Fruit fly (Drosophila melanogaster): ENCODE data around the gene Edem1.
A peak's percentile ranks its signal among the peaks of the same experiment; 100 is the strongest.

Edem1 gene

dm6 chrX:1947178-1947872 lies 38.7 kb upstream of the Edem1 start (continued):
- peak; percentile 57 for TF ChIP-seq CG9797 (GFP tag; optimal IDR thresholded peaks at IDR 0.05)
- TF ChIP-seq Awh (GFP tag; IDR thresholded peaks at IDR 0.05): peak; percentile 98
- no peak for TF ChIP-seq zf30C (GFP tag; optimal IDR thresholded peaks at IDR 0.05)
- TF ChIP-seq CG17186 (GFP tag; optimal IDR thresholded peaks at IDR 0.05): peak; percentile 94
- peak; percentile 92 for TF ChIP-seq CG14050 (GFP tag; IDR thresholded peaks at IDR 0.05)
- TF ChIP-seq CG1647 (GFP tag; optimal IDR thresholded peaks at IDR 0.05): peak; percentile 88
- TF ChIP-seq Bgb (GFP tag; IDR thresholded peaks at IDR 0.05; ENCODE audit: partially characterized antibody): no peak
- TF ChIP-seq CG12769 (tag; optimal IDR thresholded peaks at IDR 0.05): peak; percentile 95
- peak; percentile 95 for TF ChIP-seq slp2 (GFP tag; optimal IDR thresholded peaks at IDR 0.05)
- TF ChIP-seq danr (GFP tag; IDR thresholded peaks at IDR 0.05): peak; percentile 75
- TF ChIP-seq Meics (GFP tag; optimal IDR thresholded peaks at IDR 0.05): peak; percentile 84
- TF ChIP-seq CG30431 (GFP tag; optimal IDR thresholded peaks at IDR 0.05): peak; percentile 97
- TF ChIP-seq MBD-R2 (GFP tag; IDR thresholded peaks at IDR 0.05): peak; percentile 64; the same call in 1 of the 2 replicates
- peak in 1 of 2 experiments; percentile 95 for TF ChIP-seq Pdp1 (GFP tag; optimal IDR thresholded peaks at IDR 0.05)
- peak; percentile 73 for TF ChIP-seq Myb (GFP tag; optimal IDR thresholded peaks at IDR 0.05)
- peak; percentile 41 for TF ChIP-seq GATAe (GFP tag; conservative IDR thresholded peaks at IDR 0.05)
- TF ChIP-seq CG30020 (tag; optimal IDR thresholded peaks at IDR 0.05): peak; percentile 82
- peak; percentile 95 for TF ChIP-seq nerfin-1 (tag; optimal IDR thresholded peaks at IDR 0.05)
- peak; percentile 96 for TF ChIP-seq Lhr (GFP tag; optimal IDR thresholded peaks at IDR 0.05)
- no peak for TF ChIP-seq Dfd (GFP tag; optimal IDR thresholded peaks at IDR 0.05)
- peak; percentile 85; the same call in 2 of the 3 replicates for TF ChIP-seq C15 (GFP tag; IDR thresholded peaks at IDR 0.05)
- TF ChIP-seq CG8281 (tag; optimal IDR thresholded peaks at IDR 0.05): peak; percentile 85
- TF ChIP-seq HLH4C (GFP tag; IDR thresholded peaks at IDR 0.05; ENCODE audit: partially characterized antibody): no peak
- TF ChIP-seq CG17359 (tag; optimal IDR thresholded peaks at IDR 0.05): peak; percentile 98
- TF ChIP-seq CG7987 (GFP tag; optimal IDR thresholded peaks at IDR 0.05): peak; percentile 87
- TF ChIP-seq CG11093 (GFP tag; IDR thresholded peaks at IDR 0.05): peak; percentile 94
- peak; percentile 65 for TF ChIP-seq CG15514 (GFP tag; optimal IDR thresholded peaks at IDR 0.05)
- peak; percentile 90 for TF ChIP-seq slbo (GFP tag; IDR thresholded peaks at IDR 0.05)
- peak; percentile 59 for TF ChIP-seq B-H2 (GFP tag; optimal IDR thresholded peaks at IDR 0.05)
- no peak for TF ChIP-seq prd (optimal IDR thresholded peaks at IDR 0.05)
- TF ChIP-seq prd (GFP tag; IDR thresholded peaks at IDR 0.05): peak; percentile 98
- peak; percentile 95 for TF ChIP-seq ase (GFP tag; IDR thresholded peaks at IDR 0.05)
- TF ChIP-seq otp (GFP tag; IDR thresholded peaks at IDR 0.05): peak; percentile 98
- peak; percentile 43 for TF ChIP-seq bigmax (GFP tag; optimal IDR thresholded peaks at IDR 0.05)
- no peak for TF ChIP-seq hb (GFP tag; IDR thresholded peaks at IDR 0.05; ENCODE audit: partially characterized antibody)
- TF ChIP-seq gce (GFP tag; IDR thresholded peaks at IDR 0.05): peak; percentile 96
- peak; percentile 91 for TF ChIP-seq CG11247 (GFP tag; IDR thresholded peaks at IDR 0.05)
- TF ChIP-seq CG30403 (GFP tag; optimal IDR thresholded peaks at IDR 0.05): peak; percentile 96
- peak; percentile 79 for TF ChIP-seq CG4328 (GFP tag; optimal IDR thresholded peaks at IDR 0.05)
- TF ChIP-seq chif (GFP tag; optimal IDR thresholded peaks at IDR 0.05): peak; percentile 96 to 98
- peak; percentile 97 for TF ChIP-seq CG8089 (GFP tag; optimal IDR thresholded peaks at IDR 0.05)
- peak; percentile 15 for TF ChIP-seq CG3995 (GFP tag; optimal IDR thresholded peaks at IDR 0.05)
- TF ChIP-seq Blimp-1 (GFP tag; optimal IDR thresholded peaks at IDR 0.05): peak; percentile 98
- peak; percentile 83 for TF ChIP-seq pho (GFP tag; optimal IDR thresholded peaks at IDR 0.05)
- peak; percentile 68 for TF ChIP-seq CG10321 (GFP tag; IDR thresholded peaks at IDR 0.05)
